Worm (Caenorhabditis elegans): ENCODE data around the gene T04A8.18.

- TF ChIP-seq fos-1 (tag; optimal IDR thresholded peaks at IDR 0.05), result no peak
- no peak for TF ChIP-seq ztf-11 (tag; optimal IDR thresholded peaks at IDR 0.05)
- no peak for TF ChIP-seq Y55F3AM.14 (GFP tag; optimal IDR thresholded peaks at IDR 0.05)
- no peak for TF ChIP-seq R02D3.7 (tag; optimal IDR thresholded peaks at IDR 0.05)
- no peak for TF ChIP-seq nhr-129 (tag; optimal IDR thresholded peaks at IDR 0.05)
- no peak for TF ChIP-seq skn-1 (tag; optimal IDR thresholded peaks at IDR 0.05)
- TF ChIP-seq snpc-4 (tag; optimal IDR thresholded peaks at IDR 0.05), result no peak
- no peak for TF ChIP-seq lsy-2 (tag; optimal IDR thresholded peaks at IDR 0.05)
- TF ChIP-seq nhr-237 (tag; optimal IDR thresholded peaks at IDR 0.05), result no peak
- TF ChIP-seq ceh-82 (tag; optimal IDR thresholded peaks at IDR 0.05), result no peak
- no peak for TF ChIP-seq nhr-12 (tag; optimal IDR thresholded peaks at IDR 0.05)
Measured at ce11 chrIII:4715088-4715487, 6.1 kb downstream of the T04A8.18 start, which contains the start of gene him-18.
